Fruit fly (Drosophila melanogaster): ENCODE measurements around the gene Irc.

DNA sequence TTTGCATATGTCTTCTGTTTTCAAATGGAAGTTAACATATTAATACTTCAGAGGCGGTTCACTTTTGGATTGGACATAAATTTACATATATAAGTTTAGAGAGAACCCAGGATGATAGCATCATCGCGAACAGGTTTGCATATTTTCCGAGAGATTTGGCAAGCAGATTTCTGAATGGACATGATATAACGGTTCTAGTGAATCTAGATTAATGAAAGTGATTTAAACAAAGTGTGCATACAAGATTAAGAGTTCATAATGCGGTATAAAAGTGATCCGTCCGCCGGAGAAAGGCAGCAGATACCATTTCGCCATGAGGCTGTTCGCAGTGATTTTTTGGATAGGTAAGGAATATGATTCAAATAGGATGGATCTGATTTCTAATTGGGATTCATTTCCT, 25.7 kb downstream of the Irc start, which contains the start of gene CG5225:
- TF ChIP-seq insv (optimal IDR thresholded peaks at IDR 0.05) (no peak), ttk (optimal IDR thresholded peaks at IDR 0.05) (no peak), Sin3A (optimal IDR thresholded peaks at IDR 0.05) (no peak), h (optimal IDR thresholded peaks at IDR 0.05) (no peak)
